Worm (Caenorhabditis elegans): ENCODE data around the gene atrn-1.

- TF ChIP-seq W03F9.2 (tag; optimal IDR thresholded peaks at IDR 0.05) (no peak), him-1 (tag; optimal IDR thresholded peaks at IDR 0.05) (no peak)
Observed at ce11 chrX:14757641-14758220, 46.4 kb downstream of the atrn-1 start.

Data from whole organism, L4/young adult.